Worm (Caenorhabditis elegans): Measurements from ENCODE around the gene R151.2.

R151.2 gene

DNA sequence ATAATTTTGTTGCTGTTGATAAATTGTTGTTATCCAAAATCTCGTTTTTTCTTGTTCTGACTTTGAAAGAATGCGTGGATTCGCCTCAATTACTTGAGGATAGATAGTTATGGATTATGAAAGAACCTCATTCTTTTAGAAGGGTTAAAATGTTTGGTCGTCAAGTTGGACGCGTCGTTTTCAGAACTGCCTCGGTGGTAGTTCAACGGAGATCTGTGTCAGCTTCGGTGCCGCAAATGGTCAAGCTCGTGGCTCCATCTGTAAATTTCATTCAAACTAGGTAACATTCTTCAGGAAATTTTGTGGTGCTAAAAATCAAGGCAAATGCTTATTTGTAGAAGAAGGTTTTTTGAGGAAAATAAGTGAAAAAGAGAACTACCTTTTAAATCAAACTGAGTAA lies 29.2 kb upstream of the R151.2 start, which contains the start of gene ndab-2 (continued):
- TF ChIP-seq mcd-1 (GFP tag; IDR thresholded peaks at IDR 0.05) = peak; percentile 47; the same call in 1 of the 2 replicates
- no peak for TF ChIP-seq snpc-4 (GFP tag; optimal IDR thresholded peaks at IDR 0.05)
- TF ChIP-seq snpc-4 (tag; optimal IDR thresholded peaks at IDR 0.05) = peak in 1 of 4 experiments; percentile 5
- TF ChIP-seq egl-44 (GFP tag; IDR thresholded peaks at IDR 0.05) = peak; percentile 41; the same call in 1 of the 2 replicates
- TF ChIP-seq attf-6 (GFP tag; IDR thresholded peaks at IDR 0.05) = peak; percentile 79
- no peak for TF ChIP-seq madf-8 (GFP tag; conservative IDR thresholded peaks at IDR 0.05)
- peak; percentile 42; the same call in 1 of the 2 replicates for TF ChIP-seq pbrm-1 (GFP tag; IDR thresholded peaks at IDR 0.05)
- TF ChIP-seq tlf-1 (GFP tag; optimal IDR thresholded peaks at IDR 0.05) = peak; percentile 60
- TF ChIP-seq nfyb-1 (GFP tag; IDR thresholded peaks at IDR 0.05) = 0 out of 2 replicates have a peak, but pooled peaks have one; percentile 43
- TF ChIP-seq tbp1 (GFP tag; optimal IDR thresholded peaks at IDR 0.05) = peak; percentile 29
- peak; percentile 75 for TF ChIP-seq Y56A3A.18 (GFP tag; IDR thresholded peaks at IDR 0.05)
- peak; percentile 57 for TF ChIP-seq snpc-3.4 (tag; optimal IDR thresholded peaks at IDR 0.05)
- peak; percentile 70 for TF ChIP-seq madf-6 (GFP tag; IDR thresholded peaks at IDR 0.05)
- TF ChIP-seq dpff-1 (tag; optimal IDR thresholded peaks at IDR 0.05) = peak; percentile 19
- no peak for TF ChIP-seq cebp-1 (GFP tag; IDR thresholded peaks at IDR 0.05)
- peak; percentile 49 for TF ChIP-seq cebp-1 (tag; optimal IDR thresholded peaks at IDR 0.05)
- TF ChIP-seq hsf-1 (GFP tag; IDR thresholded peaks at IDR 0.05) = peak; percentile 68; the same call in 1 of the 2 replicates
- TF ChIP-seq lin-54 (GFP tag; optimal IDR thresholded peaks at IDR 0.05) = peak; percentile 65
- TF ChIP-seq F39B2.1 (GFP tag; IDR thresholded peaks at IDR 0.05) = 0 out of 2 replicates have a peak, but pooled peaks have one; percentile 65
- no peak for TF ChIP-seq let-607 (tag; optimal IDR thresholded peaks at IDR 0.05)
- TF ChIP-seq ekl-4 (GFP tag; IDR thresholded peaks at IDR 0.05) = peak; percentile 82
- peak; percentile 30; the same call in 1 of the 2 replicates for TF ChIP-seq hmg-1.2 (GFP tag; IDR thresholded peaks at IDR 0.05)
- peak; percentile 59; the same call in 1 of the 2 replicates for TF ChIP-seq ceh-100 (GFP tag; IDR thresholded peaks at IDR 0.05)
- peak; percentile 62; the same call in 1 of the 2 replicates for TF ChIP-seq lin-26 (GFP tag; IDR thresholded peaks at IDR 0.05)
- TF ChIP-seq F33H1.4 (GFP tag; IDR thresholded peaks at IDR 0.05) = peak; percentile 59

DNA sequence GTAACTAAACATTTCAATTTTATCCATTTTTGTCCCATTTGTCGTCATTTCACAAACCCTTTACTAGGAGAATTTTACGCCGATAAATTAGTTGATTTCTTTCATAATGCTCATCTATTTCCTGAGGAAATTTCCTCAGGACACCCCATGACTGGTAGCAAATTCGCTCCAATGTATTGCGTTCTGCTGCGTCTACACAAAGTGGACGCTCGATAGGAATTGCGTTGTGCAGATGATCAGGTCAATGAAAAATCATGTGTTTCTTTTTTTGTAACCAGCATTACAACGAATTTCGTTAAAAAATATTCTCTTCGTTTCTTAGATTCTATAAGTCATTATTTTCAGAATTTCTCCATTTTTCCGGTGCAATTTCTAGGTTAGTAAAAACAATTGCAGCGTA lies 27.9 kb upstream of the R151.2 start, which contains the start of gene epg-4:
Gene epg-4, plus strand, starts transcription at position 346 of the 400 bp plus-strand sequence.
- TF ChIP-seq lin-26 (GFP tag; IDR thresholded peaks at IDR 0.05) (peak; percentile 64; the same call in 1 of the 2 replicates), nfya-2 (GFP tag; IDR thresholded peaks at IDR 0.05) (no peak), mes-4 (tag; optimal IDR thresholded peaks at IDR 0.05) (no peak), pha-4 (tag; optimal IDR thresholded peaks at IDR 0.05) (no peak), T26A5.8 (tag; optimal IDR thresholded peaks at IDR 0.05) (no peak), Y53F4B.3 (GFP tag; IDR thresholded peaks at IDR 0.05) (no peak), ceh-100 (GFP tag; IDR thresholded peaks at IDR 0.05) (peak; percentile 75), sea-2 (GFP tag; IDR thresholded peaks at IDR 0.05) (no peak), aptf-3 (GFP tag; IDR thresholded peaks at IDR 0.05) (0 out of 2 replicates have a peak, but pooled peaks have one; percentile 76), dpl-1 (GFP tag; optimal IDR thresholded peaks at IDR 0.05) (no peak), ztf-18 (tag; optimal IDR thresholded peaks at IDR 0.05) (peak; percentile 25), lsl-1 (GFP tag; optimal IDR thresholded peaks at IDR 0.05) (no peak), C17E4.6 (GFP tag; IDR thresholded peaks at IDR 0.05) (no peak), sptf-2 (GFP tag; optimal IDR thresholded peaks at IDR 0.05) (no peak), rcor-1 (GFP tag; IDR thresholded peaks at IDR 0.05) (no peak), akir-1 (GFP tag; optimal IDR thresholded peaks at IDR 0.05) (no peak), nhr-80 (tag; optimal IDR thresholded peaks at IDR 0.05) (peak; percentile 53), F10E7.11 (tag; optimal IDR thresholded peaks at IDR 0.05) (no peak), mel-28 (tag; optimal IDR thresholded peaks at IDR 0.05; ENCODE audit: borderline replicate concordance) (no peak), sdz-38 (tag; optimal IDR thresholded peaks at IDR 0.05) (no peak), cebp-1 (GFP tag; IDR thresholded peaks at IDR 0.05) (peak; percentile 81), cebp-1 (tag; optimal IDR thresholded peaks at IDR 0.05) (peak; percentile 86), B0035.1 (tag; optimal IDR thresholded peaks at IDR 0.05) (no peak), him-1 (tag; optimal IDR thresholded peaks at IDR 0.05) (no peak), Y79H2A.3 (GFP tag; conservative IDR thresholded peaks at IDR 0.05) (no peak), unc-130 (GFP tag; optimal IDR thresholded peaks at IDR 0.05) (peak; percentile 29), ceh-27 (GFP tag; optimal IDR thresholded peaks at IDR 0.05) (peak; percentile 23), snpc-4 (GFP tag; optimal IDR thresholded peaks at IDR 0.05) (no peak), snpc-4 (tag; optimal IDR thresholded peaks at IDR 0.05) (peak in 3 of 4 experiments; percentile 3 to 25 (median 9))

Measured in whole organism, young adult.